Worm (Caenorhabditis elegans) whole organism, L4/young adult: ENCODE results near the gene B0416.10.

Source experiments
- W03F9.2 ChIP-seq: fragments of 150-350 bp; optimal IDR thresholded peaks from 2 replicates; lab custom pipeline; 2014; ENCODE audit warnings: missing biosample characterization, missing genetic modification characterization
- him-1 ChIP-seq: sonication (generic microtip); optimal IDR thresholded peaks from 2 replicates; lab custom pipeline; 2016; ENCODE audit warnings: missing genotype, missing genetic modification reagents, missing genetic modification characterization, missing compliant biosample characterization

- TF ChIP-seq him-1 (no peak), W03F9.2 (tag; lab: Kevin White, UChicago) (no peak)
Observed at ce11 chrX:9234518-9234917, 40.0 kb downstream of the B0416.10 start, which contains the start of gene col-175.
